Worm (Caenorhabditis elegans): Measurements from ENCODE around the gene ZC416.2.

Gene ZC416.2

ce11 chrIV:3652784-3653383 lies 19.5 kb downstream of the ZC416.2 start:
- TF ChIP-seq lin-39 (tag; optimal IDR thresholded peaks at IDR 0.05) (no peak), sdz-12 (GFP tag; optimal IDR thresholded peaks at IDR 0.05) (no peak), ZK337.2 (GFP tag; IDR thresholded peaks at IDR 0.05) (no peak), snpc-1.2 (GFP tag; IDR thresholded peaks at IDR 0.05) (no peak), lsy-2 (tag; optimal IDR thresholded peaks at IDR 0.05) (no peak), rbr-2 (tag; optimal IDR thresholded peaks at IDR 0.05) (no peak), nhr-28 (tag; optimal IDR thresholded peaks at IDR 0.05) (no peak), spr-1 (tag; optimal IDR thresholded peaks at IDR 0.05) (no peak)

ce11 chrIV:3653420-3653823 lies 20.0 kb downstream of the ZC416.2 start:
- TF ChIP-seq hmg-1.1 (GFP tag; IDR thresholded peaks at IDR 0.05) (no peak; the same call in 1 of the 2 replicates), mep-1 (tag; optimal IDR thresholded peaks at IDR 0.05) (peak; percentile 24), madf-9 (GFP tag; conservative IDR thresholded peaks at IDR 0.05) (no peak), nhr-77 (tag; optimal IDR thresholded peaks at IDR 0.05) (peak; percentile 29), Y48G9A.11 (GFP tag; IDR thresholded peaks at IDR 0.05) (no peak), lir-3 (tag; optimal IDR thresholded peaks at IDR 0.05) (no peak), mdl-1 (tag; optimal IDR thresholded peaks at IDR 0.05) (peak; percentile 55 to 81), nhr-10 (tag; optimal IDR thresholded peaks at IDR 0.05) (peak; percentile 82), zip-2 (tag; optimal IDR thresholded peaks at IDR 0.05) (no peak), hlh-30 (tag; optimal IDR thresholded peaks at IDR 0.05; ENCODE audit: insufficient read depth) (peak; percentile 77), dpl-1 (GFP tag; optimal IDR thresholded peaks at IDR 0.05) (peak; percentile 33), attf-4 (tag; optimal IDR thresholded peaks at IDR 0.05) (no peak), daf-16 (GFP tag; optimal IDR thresholded peaks at IDR 0.05) (no peak), daf-16 (tag; optimal IDR thresholded peaks at IDR 0.05) (peak; percentile 96), hlh-11 (tag; optimal IDR thresholded peaks at IDR 0.05) (peak; percentile 92), lsy-2 (tag; optimal IDR thresholded peaks at IDR 0.05) (peak; percentile 45 to 82), ama-1 (optimal IDR thresholded peaks at IDR 0.05) (no peak), egl-43 (GFP tag; IDR thresholded peaks at IDR 0.05) (no peak), nhr-11 (tag; optimal IDR thresholded peaks at IDR 0.05) (peak; percentile 31), nhr-28 (tag; optimal IDR thresholded peaks at IDR 0.05) (peak; percentile 94), spr-3 (GFP tag; optimal IDR thresholded peaks at IDR 0.05) (no peak), aha-1 (tag) (peak; percentile 52), nhr-42 (GFP tag; IDR thresholded peaks at IDR 0.05) (peak; percentile 32; the same call in 1 of the 2 replicates), cey-2 (tag; optimal IDR thresholded peaks at IDR 0.05; ENCODE audit: borderline replicate concordance, insufficient read depth) (peak; percentile 71), hif-1 (tag; optimal IDR thresholded peaks at IDR 0.05) (peak in 1 of 2 experiments; percentile 11), nhr-48 (tag; optimal IDR thresholded peaks at IDR 0.05) (peak; percentile 94), mxl-3 (GFP tag; optimal IDR thresholded peaks at IDR 0.05) (peak; percentile 70), nhr-25 (tag; optimal IDR thresholded peaks at IDR 0.05; ENCODE audit: borderline replicate concordance, insufficient read depth) (peak; percentile 41), dmd-6 (GFP tag; IDR thresholded peaks at IDR 0.05) (peak; percentile 68), pha-4 (GFP tag; IDR thresholded peaks at IDR 0.05) (no peak), pha-4 (tag; optimal IDR thresholded peaks at IDR 0.05) (peak; percentile 37), T26A8.4 (GFP tag; IDR thresholded peaks at IDR 0.05) (peak; percentile 61), ctbp-1 (GFP tag; IDR thresholded peaks at IDR 0.05) (no peak), mes-2 (tag; optimal IDR thresholded peaks at IDR 0.05; ENCODE audit: poor library complexity, severe bottlenecking) (peak; percentile 11), tra-1 (GFP tag; IDR thresholded peaks at IDR 0.05) (no peak), egl-27 (tag; optimal IDR thresholded peaks at IDR 0.05) (no peak), lin-15B (tag; optimal IDR thresholded peaks at IDR 0.05) (no peak), dve-1 (tag; optimal IDR thresholded peaks at IDR 0.05; ENCODE audit: insufficient read depth) (peak; percentile 88), lim-7 (GFP tag; IDR thresholded peaks at IDR 0.05) (no peak), mxl-2 (GFP tag; conservative IDR thresholded peaks at IDR 0.05) (peak; percentile 79; the same call in 1 of the 2 replicates), lin-13 (GFP tag; optimal IDR thresholded peaks at IDR 0.05) (no peak), nhr-102 (tag; optimal IDR thresholded peaks at IDR 0.05) (peak; percentile 52), ceh-28 (tag; optimal IDR thresholded peaks at IDR 0.05) (no peak)

All from whole organism, L4 larva.